Worm (Caenorhabditis elegans): Measurements from ENCODE around the gene perm-4.

The perm-4 gene

DNA sequence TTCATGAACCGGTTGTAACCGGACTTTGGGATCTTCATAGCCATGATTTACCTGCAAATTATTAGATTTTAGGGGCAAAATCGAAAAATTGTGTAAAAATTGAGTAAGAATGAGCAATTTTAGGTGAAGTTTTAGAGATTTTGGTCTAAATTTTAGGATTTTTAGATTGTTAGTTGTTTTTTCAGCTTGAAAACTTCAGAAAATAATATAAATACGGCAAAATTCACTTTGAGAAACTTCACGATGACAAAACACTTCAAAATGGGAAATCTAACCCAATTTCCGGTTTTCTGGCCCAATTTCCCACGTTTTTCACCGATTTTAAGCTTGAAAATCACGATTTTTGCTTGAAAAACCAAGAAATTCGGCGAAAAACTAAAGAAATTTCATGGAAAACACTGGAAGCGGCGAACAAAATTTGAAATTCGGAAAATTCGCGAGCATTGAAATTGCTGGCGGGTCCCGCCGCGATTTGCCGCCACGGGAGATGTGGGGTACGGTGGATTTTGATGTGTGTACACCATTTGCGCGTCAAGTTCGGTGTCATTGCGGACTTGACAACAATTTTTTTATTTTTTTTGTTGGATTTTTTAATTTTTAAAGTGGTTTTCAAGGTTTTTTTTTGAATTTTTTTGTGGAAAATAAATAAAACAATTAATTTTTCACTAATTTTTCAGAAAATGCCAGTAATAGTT lies 30.9 kb downstream of the perm-4 start, which contains the start of the genes cct-8 and Y55F3AR.2 (continued):
- TF ChIP-seq ztf-7 (tag; optimal IDR thresholded peaks at IDR 0.05) (peak; percentile 91), daf-12 (tag; optimal IDR thresholded peaks at IDR 0.05) (no peak), ama-1 (optimal IDR thresholded peaks at IDR 0.05) (peak; percentile 86), arid-1 (GFP tag; conservative IDR thresholded peaks at IDR 0.05) (peak; percentile 98), snpc-4 (tag; optimal IDR thresholded peaks at IDR 0.05) (peak; percentile 31), T26A8.4 (GFP tag; IDR thresholded peaks at IDR 0.05) (peak; percentile 99), tag-97 (GFP tag; IDR thresholded peaks at IDR 0.05) (no peak), egl-27 (tag; optimal IDR thresholded peaks at IDR 0.05) (no peak), ceh-82 (tag; optimal IDR thresholded peaks at IDR 0.05) (no peak), dmd-8 (GFP tag; IDR thresholded peaks at IDR 0.05) (no peak), spr-3 (GFP tag; optimal IDR thresholded peaks at IDR 0.05) (peak; percentile 99), sdz-12 (GFP tag; optimal IDR thresholded peaks at IDR 0.05) (peak; percentile 92), duxl-1 (tag; optimal IDR thresholded peaks at IDR 0.05; ENCODE audit: poor library complexity) (peak; percentile 96), nhr-6 (tag; optimal IDR thresholded peaks at IDR 0.05) (peak; percentile 93), ztf-11 (tag; optimal IDR thresholded peaks at IDR 0.05) (no peak), nhr-48 (tag; optimal IDR thresholded peaks at IDR 0.05) (peak; percentile 89), Y105C5A.15 (GFP tag; IDR thresholded peaks at IDR 0.05) (0 out of 2 replicates have a peak, but pooled peaks have one; percentile 14), egl-43 (GFP tag; IDR thresholded peaks at IDR 0.05) (peak; percentile 96), nhr-25 (tag; optimal IDR thresholded peaks at IDR 0.05; ENCODE audit: borderline replicate concordance, insufficient read depth) (peak; percentile 81), fkh-10 (GFP tag; optimal IDR thresholded peaks at IDR 0.05) (peak; percentile 98), pha-4 (GFP tag; IDR thresholded peaks at IDR 0.05) (peak; percentile 97), pha-4 (tag; optimal IDR thresholded peaks at IDR 0.05) (peak; percentile 19), aha-1 (tag) (peak; percentile 83), lir-3 (tag; optimal IDR thresholded peaks at IDR 0.05) (peak; percentile 14), saeg-2 (GFP tag; IDR thresholded peaks at IDR 0.05) (peak; percentile 97), snpc-1.2 (GFP tag; IDR thresholded peaks at IDR 0.05) (peak; percentile 87), lim-7 (GFP tag; IDR thresholded peaks at IDR 0.05) (peak; percentile 55; the same call in 1 of the 2 replicates), nhr-42 (GFP tag; IDR thresholded peaks at IDR 0.05) (peak; percentile 96), tra-1 (GFP tag; IDR thresholded peaks at IDR 0.05) (peak; percentile 97), ceh-20 (GFP tag; IDR thresholded peaks at IDR 0.05) (peak; percentile 99), spr-1 (tag; optimal IDR thresholded peaks at IDR 0.05) (peak; percentile 95), lin-39 (tag; optimal IDR thresholded peaks at IDR 0.05) (peak; percentile 82), mep-1 (tag; optimal IDR thresholded peaks at IDR 0.05) (peak; percentile 99), daf-8 (GFP tag; IDR thresholded peaks at IDR 0.05) (no peak), T20F7.1 (GFP tag; optimal IDR thresholded peaks at IDR 0.05) (peak; percentile 97), madf-5 (GFP tag; IDR thresholded peaks at IDR 0.05) (0 out of 4 replicates have a peak, but pooled peaks of 1 of the 2 experiments have one; percentile 72), nhr-102 (tag; optimal IDR thresholded peaks at IDR 0.05) (peak; percentile 97), lin-1 (GFP tag; IDR thresholded peaks at IDR 0.05) (peak; percentile 92), hlh-30 (tag; optimal IDR thresholded peaks at IDR 0.05; ENCODE audit: insufficient read depth) (peak; percentile 92), mxl-3 (GFP tag; optimal IDR thresholded peaks at IDR 0.05) (peak; percentile 72), nhr-41 (GFP tag; IDR thresholded peaks at IDR 0.05) (peak; percentile 76; the same call in 1 of the 2 replicates), lin-38 (GFP tag; IDR thresholded peaks at IDR 0.05) (peak; percentile 97), ceh-44 (GFP tag; IDR thresholded peaks at IDR 0.05) (peak; percentile 71; the same call in 1 of the 2 replicates), unc-39 (tag; optimal IDR thresholded peaks at IDR 0.05) (no peak), Y48G9A.11 (GFP tag; IDR thresholded peaks at IDR 0.05) (peak; percentile 97), D1046.2 (GFP tag; IDR thresholded peaks at IDR 0.05) (peak; percentile 95), ctbp-1 (GFP tag; IDR thresholded peaks at IDR 0.05) (peak; percentile 97), zip-2 (tag; optimal IDR thresholded peaks at IDR 0.05) (peak; percentile 84), ceh-28 (tag; optimal IDR thresholded peaks at IDR 0.05) (no peak), pqm-1 (tag; optimal IDR thresholded peaks at IDR 0.05) (no peak)

Measured in whole organism, L4 larva.